Worm (Caenorhabditis elegans): ENCODE data around the gene ZK675.4.

The ZK675.4 gene

DNA sequence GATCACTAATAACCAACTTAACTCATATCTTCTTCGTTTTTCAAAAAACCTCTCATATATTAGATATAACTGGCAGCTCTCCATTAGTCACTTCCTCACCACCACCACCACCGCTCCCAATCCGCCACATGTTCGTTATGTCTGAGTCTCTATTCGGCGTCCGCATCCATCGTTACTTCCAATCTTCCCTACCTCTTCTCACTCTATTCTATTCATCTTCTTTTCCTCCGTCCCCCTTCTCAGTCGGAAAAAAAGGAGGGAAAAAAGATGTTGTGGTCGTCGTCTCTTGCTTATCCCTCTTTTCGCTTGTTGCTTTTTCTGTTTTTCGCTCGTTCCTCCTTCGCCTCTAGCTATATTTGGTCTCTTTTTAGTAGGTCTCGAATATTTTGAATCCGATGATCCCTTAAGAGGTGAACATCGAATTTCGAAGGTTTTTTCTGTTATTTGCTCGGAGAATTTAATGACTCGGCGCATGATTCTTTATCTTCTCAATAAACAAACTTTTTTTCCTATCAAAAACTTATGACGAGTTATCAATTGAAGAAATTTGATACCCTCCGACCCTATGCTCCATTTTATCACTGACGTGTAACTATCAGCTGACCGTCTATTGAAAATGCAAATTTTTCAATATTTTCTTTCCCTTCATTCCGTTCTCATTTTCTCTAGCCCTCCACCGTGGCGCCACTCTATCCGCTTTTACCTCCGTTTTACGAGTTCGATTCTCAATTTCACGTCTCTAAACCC lies 19.1 kb upstream of the ZK675.4 start:
- TF ChIP-seq tbx-2 (tag; optimal IDR thresholded peaks at IDR 0.05), result peak; percentile 24
- TF ChIP-seq fkh-10 (GFP tag; optimal IDR thresholded peaks at IDR 0.05), result peak; percentile 32
- TF ChIP-seq nhr-237 (tag; optimal IDR thresholded peaks at IDR 0.05), result no peak
- TF ChIP-seq pqm-1 (tag; optimal IDR thresholded peaks at IDR 0.05), result peak; percentile 66
- TF ChIP-seq egl-5 (tag; optimal IDR thresholded peaks at IDR 0.05), result peak; percentile 55
- TF ChIP-seq jun-1 (tag; optimal IDR thresholded peaks at IDR 0.05), result no peak
- TF ChIP-seq ceh-9 (tag; optimal IDR thresholded peaks at IDR 0.05), result no peak
- TF ChIP-seq aly-2 (tag; optimal IDR thresholded peaks at IDR 0.05), result no peak
- TF ChIP-seq elt-2 (tag; optimal IDR thresholded peaks at IDR 0.05), result peak; percentile 90
- peak; percentile 76 for TF ChIP-seq nfya-1 (tag; optimal IDR thresholded peaks at IDR 0.05; ENCODE audit: insufficient read depth)
- TF ChIP-seq hmg-11 (tag; optimal IDR thresholded peaks at IDR 0.05), result peak; percentile 44
- TF ChIP-seq egl-27 (tag; optimal IDR thresholded peaks at IDR 0.05), result no peak
- TF ChIP-seq nhr-23 (tag; optimal IDR thresholded peaks at IDR 0.05), result peak; percentile 11
- no peak for TF ChIP-seq snpc-4 (tag; optimal IDR thresholded peaks at IDR 0.05)
- peak; percentile 2 for TF ChIP-seq ama-1 (optimal IDR thresholded peaks at IDR 0.05)
- TF ChIP-seq ceh-16 (tag; optimal IDR thresholded peaks at IDR 0.05), result no peak
- peak; percentile 16 for TF ChIP-seq unc-62 (GFP tag; optimal IDR thresholded peaks at IDR 0.05)
- TF ChIP-seq lin-39 (tag; optimal IDR thresholded peaks at IDR 0.05), result peak; percentile 85
- TF ChIP-seq nhr-25 (tag; optimal IDR thresholded peaks at IDR 0.05), result no peak
- TF ChIP-seq fos-1 (tag; optimal IDR thresholded peaks at IDR 0.05), result no peak
- TF ChIP-seq skn-1 (tag; optimal IDR thresholded peaks at IDR 0.05), result no peak
- TF ChIP-seq ztf-4 (tag; optimal IDR thresholded peaks at IDR 0.05), result peak; percentile 32
- TF ChIP-seq pha-4 (tag; optimal IDR thresholded peaks at IDR 0.05), result peak; percentile 43
- TF ChIP-seq ceh-82 (tag; optimal IDR thresholded peaks at IDR 0.05), result no peak
- TF ChIP-seq nhr-12 (tag; optimal IDR thresholded peaks at IDR 0.05), result no peak

DNA sequence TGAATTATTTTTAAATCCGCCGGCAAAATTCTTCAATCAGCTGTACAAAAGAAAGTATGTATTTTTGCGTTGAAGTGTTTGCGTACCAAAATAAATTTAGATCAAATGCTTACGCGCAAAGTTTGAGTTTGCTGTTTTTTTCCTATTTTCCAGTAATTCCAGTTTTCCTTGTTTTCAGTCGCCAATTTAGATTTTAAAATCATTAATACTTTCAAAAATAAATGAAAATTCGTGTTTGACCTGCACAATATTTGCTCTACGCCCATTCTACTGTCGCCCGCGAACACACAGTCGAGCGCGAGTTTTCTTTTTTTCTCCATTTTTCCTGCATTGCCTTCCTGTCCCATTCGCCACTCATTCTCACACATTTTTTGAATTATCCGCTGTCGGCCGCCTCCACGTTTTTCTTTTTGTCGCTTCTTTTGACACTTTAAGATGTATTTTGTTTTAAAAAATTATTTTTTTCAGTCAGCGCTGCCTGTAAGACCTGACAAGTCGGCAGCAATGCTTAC lies 18.3 kb upstream of the ZK675.4 start, which contains the start of gene ptc-1:
ptc-1 (plus strand) TSS at position 462 of the 512 bp plus-strand sequence.
- no peak for TF ChIP-seq ama-1 (optimal IDR thresholded peaks at IDR 0.05)
- TF ChIP-seq pha-4 (tag; optimal IDR thresholded peaks at IDR 0.05), result peak; percentile 41
- no peak for TF ChIP-seq jun-1 (tag; optimal IDR thresholded peaks at IDR 0.05)

DNA sequence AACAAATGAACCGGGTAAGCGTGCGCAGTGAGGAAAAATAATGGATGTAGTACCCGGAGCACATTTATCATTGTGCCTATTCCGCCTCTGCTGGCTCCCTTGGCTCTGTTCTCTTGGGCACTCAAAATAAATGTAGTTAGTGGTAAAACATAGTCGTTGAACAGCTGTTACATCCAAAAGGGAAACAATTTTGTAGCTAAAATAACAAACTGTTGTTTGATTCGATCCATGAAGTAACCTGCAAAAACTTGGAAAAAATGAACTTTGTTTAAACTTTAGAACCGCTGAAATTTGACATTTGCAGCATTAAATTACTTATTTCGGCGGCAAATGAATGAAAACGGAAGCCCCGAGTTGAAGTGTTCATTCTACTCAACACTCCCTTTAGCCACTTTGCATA lies 17.5 kb upstream of the ZK675.4 start:
- TF ChIP-seq aly-2 (tag; optimal IDR thresholded peaks at IDR 0.05) (no peak), R02D3.7 (tag; optimal IDR thresholded peaks at IDR 0.05) (no peak), lin-39 (tag; optimal IDR thresholded peaks at IDR 0.05) (peak; percentile 73)

DNA sequence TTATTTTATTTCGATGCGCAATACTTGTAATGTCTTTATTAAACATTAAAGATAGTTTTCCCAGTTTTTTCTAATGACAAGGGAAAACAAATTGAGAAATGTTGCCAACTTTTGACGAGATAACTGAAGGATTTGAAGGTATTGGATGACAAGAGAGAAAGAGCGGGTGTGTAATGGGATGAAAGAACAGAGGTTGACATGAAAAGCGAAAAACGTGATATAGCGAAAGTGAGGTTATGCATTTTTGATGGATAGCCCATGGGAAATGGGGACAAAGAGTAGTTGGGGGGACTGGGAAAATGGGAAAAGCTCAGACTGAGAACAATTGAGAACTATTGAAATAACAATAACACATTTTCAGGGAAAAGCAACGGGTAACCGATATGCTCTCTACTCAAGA lies 15.9 kb upstream of the ZK675.4 start:
- TF ChIP-seq ceh-16 (tag; optimal IDR thresholded peaks at IDR 0.05), result no peak
- TF ChIP-seq ceh-82 (tag; optimal IDR thresholded peaks at IDR 0.05), result no peak
- peak; percentile 19 for TF ChIP-seq nfya-1 (tag; optimal IDR thresholded peaks at IDR 0.05; ENCODE audit: insufficient read depth)
- TF ChIP-seq lin-15B (tag; optimal IDR thresholded peaks at IDR 0.05), result no peak
- TF ChIP-seq elt-2 (tag; optimal IDR thresholded peaks at IDR 0.05), result no peak
- TF ChIP-seq hmg-11 (tag; optimal IDR thresholded peaks at IDR 0.05), result no peak
- TF ChIP-seq nhr-12 (tag; optimal IDR thresholded peaks at IDR 0.05), result no peak
- TF ChIP-seq fkh-2 (tag; optimal IDR thresholded peaks at IDR 0.05), result no peak
- no peak for TF ChIP-seq nhr-76 (tag; optimal IDR thresholded peaks at IDR 0.05)
- TF ChIP-seq lsy-12 (tag; optimal IDR thresholded peaks at IDR 0.05), result no peak
- no peak for TF ChIP-seq nhr-11 (tag; optimal IDR thresholded peaks at IDR 0.05)
- no peak for TF ChIP-seq unc-39 (tag; optimal IDR thresholded peaks at IDR 0.05)
- TF ChIP-seq nhr-67 (tag; optimal IDR thresholded peaks at IDR 0.05), result no peak
- peak; percentile 66 for TF ChIP-seq lin-39 (tag; optimal IDR thresholded peaks at IDR 0.05)

DNA sequence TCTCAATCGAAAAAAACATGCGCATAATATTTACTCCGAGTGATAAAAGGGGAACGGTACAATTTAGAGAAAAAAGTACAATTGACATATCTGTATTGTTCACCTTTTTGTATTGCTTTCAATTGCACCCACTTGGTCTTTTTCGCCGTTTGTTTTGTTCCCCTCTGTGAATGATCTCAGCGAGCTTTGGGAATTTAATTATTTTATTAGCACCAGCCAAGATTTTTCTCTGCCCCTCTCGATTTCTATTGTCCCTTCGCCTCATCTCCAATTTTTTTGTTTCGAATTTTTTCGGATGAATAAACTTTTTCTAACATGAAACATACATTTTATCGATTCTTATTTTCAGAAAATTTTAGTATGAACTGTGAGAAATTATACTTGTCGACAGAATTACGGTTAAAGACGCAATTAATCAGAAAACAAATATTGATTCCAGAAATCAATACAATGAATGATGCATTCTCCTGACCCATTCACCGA lies 10.9 kb upstream of the ZK675.4 start, which contains the start of gene rev-1:
rev-1 (plus strand) TSS at position 433 of the 483 bp plus-strand sequence.
- no peak for TF ChIP-seq nhr-25 (tag; optimal IDR thresholded peaks at IDR 0.05)
- no peak for TF ChIP-seq ceh-16 (tag; optimal IDR thresholded peaks at IDR 0.05)
- TF ChIP-seq nhr-12 (tag; optimal IDR thresholded peaks at IDR 0.05), result no peak
- TF ChIP-seq egl-27 (tag; optimal IDR thresholded peaks at IDR 0.05), result no peak
